Worm (Caenorhabditis elegans) whole organism, L4/young adult: ENCODE data around the gene T13G4.7.

Experiments
- W03F9.2 ChIP-seq: fragments of 150-350 bp; optimal IDR thresholded peaks from 2 replicates; lab custom pipeline; 2014; ENCODE audit warnings: missing biosample characterization, missing genetic modification characterization
- dao-5 ChIP-seq: sonication (generic microtip); optimal IDR thresholded peaks from 2 replicates; lab custom pipeline; 2016; ENCODE audit warnings: missing genotype, missing genetic modification characterization, moderate library complexity, missing compliant biosample characterization
- him-1 ChIP-seq: sonication (generic microtip); optimal IDR thresholded peaks from 2 replicates; lab custom pipeline; 2016; ENCODE audit warnings: missing genotype, missing genetic modification reagents, missing genetic modification characterization, missing compliant biosample characterization

- TF ChIP-seq dao-5 (no peak), him-1 (tag; lab: Kevin White, UChicago) (no peak), W03F9.2 (tag; lab: Kevin White, UChicago) (no peak)
These were observed 13.1 kb downstream of the T13G4.7 start, which contains the start of gene T13G4.1 for ce11 chrX:1192848-1193247.
